Worm (Caenorhabditis elegans): ENCODE data around the gene lgc-55.

lgc-55 gene

DNA sequence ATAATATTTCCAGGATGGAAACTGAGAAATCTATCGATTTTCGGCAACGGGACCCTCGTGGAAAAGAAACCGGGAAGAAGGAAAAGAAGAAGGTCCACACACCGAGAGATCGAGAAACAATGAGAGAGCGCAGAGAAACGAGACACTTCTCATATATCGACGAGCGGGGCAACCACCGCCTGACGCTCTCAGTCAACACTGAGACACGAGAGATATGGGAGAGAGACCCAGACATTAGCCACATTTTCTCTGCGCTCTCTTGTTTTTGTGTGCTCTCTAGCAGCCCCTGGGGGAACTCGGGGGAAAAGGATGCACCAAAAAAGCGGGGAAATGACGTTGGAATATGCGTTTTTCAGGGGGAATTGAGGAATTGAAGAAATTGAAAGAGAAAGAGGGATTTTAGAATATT is 17.1 kb upstream of the lgc-55 start (continued):
- no peak for TF ChIP-seq C34B4.2 (tag; optimal IDR thresholded peaks at IDR 0.05)
- TF ChIP-seq nhr-90 (tag; optimal IDR thresholded peaks at IDR 0.05; ENCODE audit: poor library complexity): peak; percentile 8
- peak; percentile 87 for TF ChIP-seq nhr-47 (tag; optimal IDR thresholded peaks at IDR 0.05)
- TF ChIP-seq egl-13 (tag; optimal IDR thresholded peaks at IDR 0.05): peak; percentile 91
- TF ChIP-seq fos-1 (tag; optimal IDR thresholded peaks at IDR 0.05): peak; percentile 20
- TF ChIP-seq egl-27 (tag; optimal IDR thresholded peaks at IDR 0.05): peak in 1 of 2 experiments; percentile 29
- TF ChIP-seq nhr-77 (tag; optimal IDR thresholded peaks at IDR 0.05): peak; percentile 35
- no peak for TF ChIP-seq hlh-17 (GFP tag; optimal IDR thresholded peaks at IDR 0.05; ENCODE audit: borderline replicate concordance)
- TF ChIP-seq nhr-12 (tag; optimal IDR thresholded peaks at IDR 0.05): peak; percentile 1
- TF ChIP-seq elt-3 (tag; optimal IDR thresholded peaks at IDR 0.05): no peak
- no peak for TF ChIP-seq efl-3 (GFP tag; optimal IDR thresholded peaks at IDR 0.05)
- TF ChIP-seq mdl-1 (tag; optimal IDR thresholded peaks at IDR 0.05): peak in 1 of 2 experiments; percentile 78
- TF ChIP-seq sup-37 (GFP tag; optimal IDR thresholded peaks at IDR 0.05): no peak
- TF ChIP-seq ztf-11 (tag; optimal IDR thresholded peaks at IDR 0.05): peak in 1 of 2 experiments; percentile 57
- peak; percentile 79 for TF ChIP-seq lin-13 (GFP tag; optimal IDR thresholded peaks at IDR 0.05)
- TF ChIP-seq nhr-19 (GFP tag; conservative IDR thresholded peaks at IDR 0.05): peak; percentile 76
- peak in 2 of 3 experiments; percentile 48 to 49 for TF ChIP-seq dpl-1 (GFP tag; optimal IDR thresholded peaks at IDR 0.05)
- no peak for TF ChIP-seq C04F5.9 (tag; optimal IDR thresholded peaks at IDR 0.05)
- no peak for TF ChIP-seq unc-62 (GFP tag; optimal IDR thresholded peaks at IDR 0.05)
- TF ChIP-seq pqm-1 (tag; optimal IDR thresholded peaks at IDR 0.05): no peak
- peak; percentile 84 for TF ChIP-seq rnt-1 (tag; optimal IDR thresholded peaks at IDR 0.05)
- TF ChIP-seq ceh-90 (tag; optimal IDR thresholded peaks at IDR 0.05): no peak
- peak; percentile 56 for TF ChIP-seq pax-3 (tag; optimal IDR thresholded peaks at IDR 0.05)
- TF ChIP-seq unc-130 (tag; optimal IDR thresholded peaks at IDR 0.05): peak; percentile 8
- peak; percentile 35 for TF ChIP-seq snpc-4 (tag; optimal IDR thresholded peaks at IDR 0.05)
- TF ChIP-seq hpl-2 (GFP tag; optimal IDR thresholded peaks at IDR 0.05): no peak
- TF ChIP-seq lin-15B (tag; optimal IDR thresholded peaks at IDR 0.05): no peak
- no peak for TF ChIP-seq hlh-4 (tag; optimal IDR thresholded peaks at IDR 0.05)
- no peak for TF ChIP-seq nhr-237 (tag; optimal IDR thresholded peaks at IDR 0.05)
- peak; percentile 13 for TF ChIP-seq lin-39 (tag; optimal IDR thresholded peaks at IDR 0.05)
- no peak for TF ChIP-seq lir-3 (tag; optimal IDR thresholded peaks at IDR 0.05; ENCODE audit: poor library complexity)
- TF ChIP-seq tlp-1 (tag; optimal IDR thresholded peaks at IDR 0.05): no peak
- TF ChIP-seq C16A3.4 (tag; optimal IDR thresholded peaks at IDR 0.05): peak; percentile 53
- no peak for TF ChIP-seq ets-5 (GFP tag; IDR thresholded peaks at IDR 0.05)
- peak; percentile 77 for TF ChIP-seq dsc-1 (tag; optimal IDR thresholded peaks at IDR 0.05)
- no peak for TF ChIP-seq ama-1 (optimal IDR thresholded peaks at IDR 0.05)
- no peak for TF ChIP-seq aly-2 (tag; optimal IDR thresholded peaks at IDR 0.05)

DNA sequence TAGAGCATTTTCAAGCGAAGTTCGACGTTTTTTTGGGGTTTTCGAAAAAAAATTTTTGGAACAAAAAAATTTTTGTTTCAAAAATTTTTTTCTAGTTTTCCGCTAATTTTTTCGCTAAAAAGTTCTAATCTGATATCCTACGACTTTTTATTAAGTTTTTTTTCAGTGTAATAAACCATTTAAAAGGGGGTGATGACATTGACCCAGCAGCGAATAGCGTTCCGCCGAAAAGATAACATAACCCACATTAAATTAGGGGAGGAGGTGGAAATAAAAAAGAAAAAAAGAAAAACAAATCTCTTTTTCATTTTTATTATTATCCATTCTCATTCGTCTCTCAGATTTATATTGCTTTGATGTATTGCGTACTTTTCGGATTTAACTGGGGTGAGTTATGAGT is 15.4 kb upstream of the lgc-55 start, which contains the start of gene Y60A3A.23:
TSS of gene Y60A3A.23 (plus strand) at position 301 of the 400 bp plus-strand sequence.
- TF ChIP-seq fos-1 (tag; optimal IDR thresholded peaks at IDR 0.05) (no peak), nhr-20 (tag; optimal IDR thresholded peaks at IDR 0.05) (no peak), ztf-11 (tag; optimal IDR thresholded peaks at IDR 0.05) (no peak), skn-1 (tag; optimal IDR thresholded peaks at IDR 0.05) (no peak), xbp-1 (tag; optimal IDR thresholded peaks at IDR 0.05) (no peak), zag-1 (tag; optimal IDR thresholded peaks at IDR 0.05) (no peak), tbx-2 (tag; optimal IDR thresholded peaks at IDR 0.05) (no peak), lin-35 (GFP tag; optimal IDR thresholded peaks at IDR 0.05) (no peak), snu-23 (GFP tag; optimal IDR thresholded peaks at IDR 0.05) (no peak), vab-15 (tag; optimal IDR thresholded peaks at IDR 0.05) (no peak), nhr-77 (tag; optimal IDR thresholded peaks at IDR 0.05) (no peak), ama-1 (optimal IDR thresholded peaks at IDR 0.05) (no peak), pag-3 (tag; optimal IDR thresholded peaks at IDR 0.05; ENCODE audit: borderline replicate concordance, insufficient read depth) (no peak), swsn-7 (tag; optimal IDR thresholded peaks at IDR 0.05) (no peak)
